Worm (Caenorhabditis elegans): ENCODE measurements around the gene gpr-1.
A peak's percentile ranks its signal among the peaks of the same experiment; 100 is the strongest.

The gpr-1 gene

ce11 chrIII:8658367-8658761 is 29.6 kb downstream of the gpr-1 start (continued):
- peak; percentile 46; the same call in 1 of the 2 replicates for TF ChIP-seq mcd-1 (GFP tag; IDR thresholded peaks at IDR 0.05)
- TF ChIP-seq ekl-4 (GFP tag; IDR thresholded peaks at IDR 0.05): 0 out of 2 replicates have a peak, but pooled peaks have one; percentile 18
- no peak for TF ChIP-seq ztf-6 (GFP tag; IDR thresholded peaks at IDR 0.05)
- TF ChIP-seq chd-7 (tag; optimal IDR thresholded peaks at IDR 0.05): peak; percentile 88
- TF ChIP-seq lir-1 (GFP tag; conservative IDR thresholded peaks at IDR 0.05): no peak
- no peak for TF ChIP-seq nhr-27 (tag; optimal IDR thresholded peaks at IDR 0.05)
- no peak for TF ChIP-seq lsl-1 (GFP tag; optimal IDR thresholded peaks at IDR 0.05)
- TF ChIP-seq lin-54 (GFP tag; optimal IDR thresholded peaks at IDR 0.05): peak; percentile 24
- no peak for TF ChIP-seq attf-3 (GFP tag; conservative IDR thresholded peaks at IDR 0.05)
- TF ChIP-seq him-1 (tag; optimal IDR thresholded peaks at IDR 0.05): no peak
- no peak for TF ChIP-seq T26A5.8 (tag; optimal IDR thresholded peaks at IDR 0.05)
- no peak for TF ChIP-seq nhr-179 (tag; optimal IDR thresholded peaks at IDR 0.05)
- no peak for TF ChIP-seq ccch-3 (GFP tag; optimal IDR thresholded peaks at IDR 0.05)
- 0 out of 2 replicates have a peak, but pooled peaks have one; percentile 11 for TF ChIP-seq madf-3 (GFP tag; IDR thresholded peaks at IDR 0.05)
- no peak for TF ChIP-seq ceh-58 (GFP tag; IDR thresholded peaks at IDR 0.05)
- TF ChIP-seq F37B4.10 (GFP tag; IDR thresholded peaks at IDR 0.05): no peak
- TF ChIP-seq sea-2 (GFP tag; IDR thresholded peaks at IDR 0.05): no peak
- TF ChIP-seq aptf-2 (GFP tag; conservative IDR thresholded peaks at IDR 0.05): no peak
- TF ChIP-seq ama-1 (optimal IDR thresholded peaks at IDR 0.05): peak; percentile 9
- TF ChIP-seq ama-1 (GFP tag; optimal IDR thresholded peaks at IDR 0.05): no peak
- TF ChIP-seq sdz-38 (tag; optimal IDR thresholded peaks at IDR 0.05): no peak
- TF ChIP-seq bed-1 (GFP tag; IDR thresholded peaks at IDR 0.05): 0 out of 2 replicates have a peak, but pooled peaks have one; percentile 79
- no peak for TF ChIP-seq lsy-27 (tag; optimal IDR thresholded peaks at IDR 0.05; ENCODE audit: borderline replicate concordance, insufficient read depth)
- no peak for TF ChIP-seq akir-1 (GFP tag; optimal IDR thresholded peaks at IDR 0.05)
- TF ChIP-seq K12H6.12 (tag; optimal IDR thresholded peaks at IDR 0.05): peak; percentile 96
- peak; percentile 52 for TF ChIP-seq die-1 (tag; optimal IDR thresholded peaks at IDR 0.05)
- no peak for TF ChIP-seq B0035.1 (tag; optimal IDR thresholded peaks at IDR 0.05)
- peak; percentile 91 for TF ChIP-seq hsf-1 (GFP tag; IDR thresholded peaks at IDR 0.05)
- TF ChIP-seq ceh-27 (GFP tag; optimal IDR thresholded peaks at IDR 0.05): peak; percentile 46
- no peak for TF ChIP-seq D2030.7 (GFP tag; IDR thresholded peaks at IDR 0.05)
- peak; percentile 91 for TF ChIP-seq B0336.3 (GFP tag; IDR thresholded peaks at IDR 0.05)
- TF ChIP-seq xnd-1 (tag; optimal IDR thresholded peaks at IDR 0.05): no peak
- no peak for TF ChIP-seq snpc-1.1 (tag; optimal IDR thresholded peaks at IDR 0.05; ENCODE audit: insufficient read depth)
- TF ChIP-seq egl-44 (GFP tag; IDR thresholded peaks at IDR 0.05): no peak
- TF ChIP-seq ztf-18 (tag; optimal IDR thresholded peaks at IDR 0.05): peak; percentile 25
- peak; percentile 94 for TF ChIP-seq somi-1 (GFP tag; optimal IDR thresholded peaks at IDR 0.05)
- TF ChIP-seq rcor-1 (GFP tag; IDR thresholded peaks at IDR 0.05): no peak

ce11 chrIII:8663143-8663542 is 34.4 kb downstream of the gpr-1 start:
- no peak for TF ChIP-seq let-526 (GFP tag; IDR thresholded peaks at IDR 0.05)
- no peak for TF ChIP-seq ceh-27 (GFP tag; optimal IDR thresholded peaks at IDR 0.05)
- TF ChIP-seq xnd-1 (tag; optimal IDR thresholded peaks at IDR 0.05): no peak
- TF ChIP-seq aptf-2 (GFP tag; conservative IDR thresholded peaks at IDR 0.05): no peak
- TF ChIP-seq ztf-25 (GFP tag; IDR thresholded peaks at IDR 0.05): no peak
- TF ChIP-seq ztf-22 (GFP tag; optimal IDR thresholded peaks at IDR 0.05): no peak
- no peak for TF ChIP-seq Y53G8AR.9 (GFP tag; conservative IDR thresholded peaks at IDR 0.05)
- no peak for TF ChIP-seq cebp-1 (GFP tag; IDR thresholded peaks at IDR 0.05)
- no peak for TF ChIP-seq cebp-1 (tag; optimal IDR thresholded peaks at IDR 0.05)
- no peak for TF ChIP-seq hsf-1 (GFP tag; IDR thresholded peaks at IDR 0.05)
- TF ChIP-seq ama-1 (optimal IDR thresholded peaks at IDR 0.05): no peak
- no peak for TF ChIP-seq ama-1 (GFP tag; optimal IDR thresholded peaks at IDR 0.05)
- no peak for TF ChIP-seq madf-3 (GFP tag; IDR thresholded peaks at IDR 0.05)
- TF ChIP-seq nfya-1 (tag; optimal IDR thresholded peaks at IDR 0.05; ENCODE audit: borderline replicate concordance, insufficient read depth): no peak
- no peak for TF ChIP-seq dpff-1 (tag; optimal IDR thresholded peaks at IDR 0.05)
- TF ChIP-seq nhr-80 (tag; optimal IDR thresholded peaks at IDR 0.05): no peak

Data from whole organism, young adult.